Fruit fly (Drosophila melanogaster) whole organism, embryonic: ENCODE measurements around the gene numb.

ENCODE experiments used
- Adf1 ChIP-seq: fragments of 200-800 bp; sonication (Bioruptor generic); IDR thresholded peaks from 2 replicates; pipeline ENCODE4 v1.3.6; 2022; ENCODE audit warnings: missing biosample characterization, missing genetic modification characterization
- Aef1 ChIP-seq: fragments of 200-800 bp; sonication (Bioruptor generic); IDR thresholded peaks from 3 replicates; pipeline ENCODE4 v1.3.6; 2022; ENCODE audit warnings: missing biosample characterization, missing genetic modification characterization
- Awh ChIP-seq: fragments of 200-800 bp; sonication (Bioruptor generic); IDR thresholded peaks from 2 replicates; pipeline ENCODE4, ENCODE4 v1.3.6; 2022; ENCODE audit warnings: missing biosample characterization, missing genetic modification characterization
- C15 ChIP-seq: fragments of 200-800 bp; sonication (Bioruptor generic); IDR thresholded peaks from 3 replicates; pipeline ENCODE4 v1.3.6; 2022; ENCODE audit warnings: missing biosample characterization, missing genetic modification characterization
- CG10274 ChIP-seq: fragments of 200-800 bp; sonication (Bioruptor generic); optimal IDR thresholded peaks from 3 replicates; lab custom pipeline; 2017; ENCODE audit warnings: missing biosample characterization, mild to moderate bottlenecking, missing genetic modification characterization
- CG10565 ChIP-seq: fragments of 200-800 bp; sonication (Bioruptor generic); optimal IDR thresholded peaks from 3 replicates; lab custom pipeline; 2016; ENCODE audit warnings: missing biosample characterization, mild to moderate bottlenecking, missing genetic modification characterization
- CG12219 ChIP-seq: fragments of 200-800 bp; sonication (Bioruptor generic); optimal IDR thresholded peaks from 3 replicates; lab custom pipeline; 2018; ENCODE audit warnings: missing biosample characterization, mild to moderate bottlenecking, missing genetic modification characterization
- CG12659 ChIP-seq: fragments of 200-800 bp; sonication (Bioruptor generic); optimal IDR thresholded peaks from 3 replicates; lab custom pipeline; 2017; ENCODE audit warnings: mild to moderate bottlenecking, missing biosample characterization, missing genetic modification reagents, missing genetic modification characterization
- CG13624 ChIP-seq: fragments of 200-800 bp; sonication (Bioruptor generic); optimal IDR thresholded peaks from 2 replicates; lab custom pipeline; 2016; ENCODE audit warnings: missing biosample characterization, missing genetic modification characterization
- CG15073 ChIP-seq: fragments of 200-800 bp; sonication (Bioruptor generic); optimal IDR thresholded peaks from 2 replicates; lab custom pipeline; 2016; ENCODE audit warnings: missing biosample characterization, missing genetic modification characterization
- CG15269 ChIP-seq: fragments of 200-800 bp; sonication (Bioruptor generic); optimal IDR thresholded peaks from 2 replicates; lab custom pipeline; 2018; ENCODE audit warnings: missing biosample characterization, mild to moderate bottlenecking, missing genetic modification characterization, moderate library complexity
- CG1603 ChIP-seq: fragments of 200-800 bp; sonication (Bioruptor generic); optimal IDR thresholded peaks from 2 replicates; lab custom pipeline; 2019; ENCODE audit warnings: missing biosample characterization, mild to moderate bottlenecking, missing genetic modification characterization, moderate library complexity
- CG16863 ChIP-seq: fragments of 200-800 bp; sonication (Bioruptor generic); optimal IDR thresholded peaks from 3 replicates; lab custom pipeline; 2016; ENCODE audit warnings: missing biosample characterization, missing genetic modification characterization
- CG18599 ChIP-seq: fragments of 200-800 bp; sonication (Bioruptor generic); optimal IDR thresholded peaks from 3 replicates; lab custom pipeline; 2017; ENCODE audit warnings: missing biosample characterization, missing genetic modification characterization, mild to moderate bottlenecking, moderate library complexity, missing genetic modification reagents
- CG2678 ChIP-seq: fragments of 200-800 bp; sonication (Bioruptor generic); optimal IDR thresholded peaks from 3 replicates; lab custom pipeline; 2019; ENCODE audit warnings: missing biosample characterization, mild to moderate bottlenecking, missing genetic modification characterization, moderate library complexity
- CG31441 ChIP-seq: fragments of 200-800 bp; sonication (Bioruptor generic); IDR thresholded peaks from 2 replicates; pipeline ENCODE4 v1.3.6; 2022; ENCODE audit warnings: missing biosample characterization, missing genetic modification characterization
- CG3281 ChIP-seq: fragments of 200-800 bp; sonication (Bioruptor generic); optimal IDR thresholded peaks from 3 replicates; lab custom pipeline; 2017; ENCODE audit warnings: missing biosample characterization, mild to moderate bottlenecking, missing genetic modification characterization
- CG4424 ChIP-seq: fragments of 200-800 bp; sonication (Bioruptor generic); optimal IDR thresholded peaks from 3 replicates; lab custom pipeline; 2016; ENCODE audit warnings: missing biosample characterization, missing genetic modification characterization
- CG4617 ChIP-seq: fragments of 200-800 bp; sonication (Bioruptor generic); optimal IDR thresholded peaks from 3 replicates; lab custom pipeline; 2016; ENCODE audit warnings: missing biosample characterization, missing genetic modification characterization, borderline replicate concordance
- CG4730 ChIP-seq: fragments of 200-800 bp; sonication (Bioruptor generic); IDR thresholded peaks from 2 replicates; pipeline ENCODE4 v1.3.6; 2022; ENCODE audit warnings: missing biosample characterization, missing genetic modification characterization
- CG6654 ChIP-seq: fragments of 200-800 bp; sonication (Bioruptor generic); optimal IDR thresholded peaks from 2 replicates; lab custom pipeline; 2017; ENCODE audit warnings: missing biosample characterization, mild to moderate bottlenecking, missing genetic modification characterization
- CG7745 ChIP-seq: fragments of 200-800 bp; sonication (Bioruptor generic); optimal IDR thresholded peaks from 2 replicates; lab custom pipeline; 2018; ENCODE audit warnings: missing biosample characterization, mild to moderate bottlenecking, missing genetic modification characterization, moderate library complexity
- CG8478 ChIP-seq: fragments of >200 bp; optimal IDR thresholded peaks from 2 replicates; lab custom pipeline; 2018
- CG8924 ChIP-seq: fragments of 200-800 bp; optimal IDR thresholded peaks from 3 replicates; lab custom pipeline; 2019; ENCODE audit warnings: missing biosample characterization, mild to moderate bottlenecking, missing genetic modification characterization, moderate library complexity
- CG9609 ChIP-seq: fragments of 200-800 bp; sonication (Bioruptor generic); optimal IDR thresholded peaks from 3 replicates; lab custom pipeline; 2016; ENCODE audit warnings: missing biosample characterization, missing genetic modification characterization
- HLH4C ChIP-seq: fragments of 200-800 bp; sonication (Bioruptor generic); IDR thresholded peaks from 3 replicates; pipeline ENCODE4 v1.3.6; 2022; ENCODE audit warnings: missing biosample characterization, missing genetic modification characterization; ENCODE audit not compliant: partially characterized antibody
- Hsf ChIP-seq: fragments of 200-800 bp; sonication (Bioruptor generic); optimal IDR thresholded peaks from 3 replicates; lab custom pipeline; 2016; ENCODE audit warnings: missing biosample characterization, missing genetic modification characterization
- Med ChIP-seq: fragments of 200-800 bp; sonication (Bioruptor generic); peaks from one replicate; lab custom pipeline; 2016; ENCODE audit warnings: missing biosample characterization, missing genetic modification characterization, mild to moderate bottlenecking, inconsistent platforms, moderate library complexity
- Nf-YA ChIP-seq: fragments of 200-800 bp; sonication (Bioruptor generic); IDR thresholded peaks from 2 replicates; pipeline ENCODE4 v1.3.6; 2022; ENCODE audit warnings: missing biosample characterization, missing genetic modification characterization
- Sin3A ChIP-seq: fragments of >200 bp; optimal IDR thresholded peaks from 2 replicates; lab custom pipeline; 2018
- Sry-δ ChIP-seq: fragments of 200-800 bp; sonication (Bioruptor generic); optimal IDR thresholded peaks from 2 replicates; lab custom pipeline; 2016; ENCODE audit warnings: missing biosample characterization, missing genetic modification characterization
- al ChIP-seq: fragments of 200-800 bp; sonication (Bioruptor generic); IDR thresholded peaks from 2 replicates; pipeline ENCODE4 v1.3.6; 2022; ENCODE audit warnings: missing biosample characterization, missing genetic modification characterization
- aop ChIP-seq: fragments of 200-800 bp; sonication (Bioruptor generic); IDR thresholded peaks from 2 replicates; pipeline ENCODE4 v1.3.6; 2022; ENCODE audit warnings: missing biosample characterization, missing genetic modification characterization
- bowl ChIP-seq: fragments of 200-800 bp; sonication (Bioruptor generic); IDR thresholded peaks from 2 replicates; pipeline ENCODE4 v1.3.6; 2022; ENCODE audit warnings: missing biosample characterization, missing genetic modification characterization
- crc ChIP-seq: fragments of 200-800 bp; sonication (Bioruptor generic); optimal IDR thresholded peaks from 2 replicates; lab custom pipeline; 2016; ENCODE audit warnings: missing biosample characterization, missing genetic modification characterization
- knrl ChIP-seq: fragments of 200-800 bp; sonication (Bioruptor generic); IDR thresholded peaks from 3 replicates; pipeline ENCODE4 v1.3.6; 2022; ENCODE audit warnings: missing biosample characterization, missing genetic modification characterization; ENCODE audit not compliant: partially characterized antibody
- nom ChIP-seq: fragments of 200-800 bp; sonication (Bioruptor generic); optimal IDR thresholded peaks from 2 replicates; lab custom pipeline; 2017; ENCODE audit warnings: missing biosample characterization, missing genetic modification characterization, mild to moderate bottlenecking, moderate library complexity, missing genetic modification reagents
- otp ChIP-seq: fragments of 200-800 bp; sonication (Bioruptor generic); IDR thresholded peaks from 3 replicates; pipeline ENCODE4, ENCODE4 v1.3.6; 2022; ENCODE audit warnings: missing biosample characterization, missing genetic modification characterization
- pb ChIP-seq: fragments of 200-800 bp; sonication (Bioruptor generic); optimal IDR thresholded peaks from 3 replicates; lab custom pipeline; 2016; ENCODE audit warnings: missing biosample characterization, missing genetic modification characterization
- pnt ChIP-seq: fragments of 200-800 bp; sonication (Bioruptor generic); optimal IDR thresholded peaks from 3 replicates; lab custom pipeline; 2016; ENCODE audit warnings: missing biosample characterization, missing genetic modification characterization
- ro ChIP-seq: fragments of 200-800 bp; sonication (Bioruptor generic); IDR thresholded peaks from 2 replicates; pipeline ENCODE4 v1.3.6; 2022; ENCODE audit warnings: missing biosample characterization, missing genetic modification characterization
- schlank ChIP-seq: fragments of 200-800 bp; sonication (Bioruptor generic); optimal IDR thresholded peaks from 2 replicates; lab custom pipeline; 2018; ENCODE audit warnings: missing biosample characterization, mild to moderate bottlenecking, missing genetic modification characterization
- sd ChIP-seq: fragments of 200-800 bp; sonication (Bioruptor generic); optimal IDR thresholded peaks from 3 replicates; lab custom pipeline; 2018; ENCODE audit warnings: missing biosample characterization, mild to moderate bottlenecking, missing genetic modification characterization, moderate library complexity
- sens-2 ChIP-seq: fragments of 200-800 bp; sonication (Bioruptor generic); IDR thresholded peaks from 2 replicates; pipeline ENCODE4 v1.3.6; 2022; ENCODE audit warnings: missing biosample characterization, missing genetic modification characterization
- seq ChIP-seq: fragments of 200-800 bp; sonication (Bioruptor generic); IDR thresholded peaks from 2 replicates; pipeline ENCODE4 v1.3.6; 2022; ENCODE audit warnings: missing biosample characterization, missing genetic modification characterization
- so ChIP-seq: fragments of 200-800 bp; sonication (Bioruptor generic); IDR thresholded peaks from 3 replicates; pipeline ENCODE4 v1.3.6; 2022; ENCODE audit warnings: missing biosample characterization, missing genetic modification characterization
- sr ChIP-seq: fragments of 200-800 bp; sonication (Bioruptor generic); IDR thresholded peaks from 3 replicates; pipeline ENCODE4 v1.3.6; 2022; ENCODE audit warnings: missing biosample characterization, missing genetic modification characterization
- tgo ChIP-seq: fragments of 200-800 bp; sonication (Bioruptor generic); IDR thresholded peaks from 3 replicates; pipeline ENCODE4 v1.3.6; 2022; ENCODE audit warnings: missing biosample characterization, missing genetic modification characterization
- unc-4 ChIP-seq: fragments of 200-800 bp; sonication (Bioruptor generic); IDR thresholded peaks from 2 replicates; pipeline ENCODE4 v1.3.6; 2022; ENCODE audit warnings: missing biosample characterization, missing genetic modification characterization; ENCODE audit not compliant: partially characterized antibody
- zen2 ChIP-seq: fragments of 200-800 bp; sonication (Bioruptor generic); IDR thresholded peaks from 3 replicates; pipeline ENCODE4 v1.3.6; 2022; ENCODE audit warnings: missing biosample characterization, missing genetic modification characterization; ENCODE audit not compliant: partially characterized antibody

Gene numb

DNA sequence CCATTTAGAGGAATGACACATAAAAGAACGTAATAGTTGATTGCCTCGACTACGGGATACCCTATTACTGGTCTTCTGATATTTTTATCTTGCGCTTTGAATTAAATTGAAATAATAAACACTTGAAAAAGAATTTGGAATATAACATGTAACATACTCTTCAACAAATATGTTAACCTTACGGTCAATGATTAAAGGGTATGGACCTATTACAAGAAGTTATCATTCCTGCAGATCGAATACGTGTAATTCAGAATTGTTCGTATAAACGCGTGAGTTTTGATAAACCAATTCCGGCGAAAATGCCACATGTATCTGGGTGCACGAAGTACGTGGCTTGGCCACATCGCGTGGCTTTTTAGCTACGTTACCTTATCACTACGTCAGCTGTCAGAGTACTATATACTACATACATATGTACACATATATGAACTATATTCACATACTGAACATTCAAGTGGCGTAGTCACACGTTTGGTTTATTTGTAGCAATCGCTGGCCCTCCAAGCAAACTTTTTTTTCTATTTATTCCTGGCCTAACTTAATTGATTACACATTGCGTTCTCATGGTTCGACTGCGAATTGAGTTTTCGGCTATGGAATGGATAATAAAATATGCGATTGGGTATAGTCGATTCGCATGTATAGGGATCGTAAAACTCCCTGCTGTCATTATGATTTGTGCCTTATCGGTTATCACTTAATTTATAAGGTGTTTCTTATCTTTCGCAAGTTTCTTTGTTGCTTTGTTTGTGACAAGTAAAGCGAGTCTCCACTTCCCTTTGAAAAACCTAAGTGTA lies 61.1 kb downstream of the numb start (continued):
- TF ChIP-seq CG6654 (peak; percentile 17), Nf-YA (GFP tag; lab: Robert Waterston, UW) (no peak), aop (GFP tag; lab: Robert Waterston, UW) (no peak), Sin3A (lab: Kevin White, UChicago) (no peak), Awh (GFP tag; lab: Robert Waterston, UW) (peak; percentile 69), otp (GFP tag; lab: Robert Waterston, UW) (peak; percentile 53; the same call in 1 of the 3 replicates), Adf1 (GFP tag; lab: Robert Waterston, UW) (peak; percentile 24; the same call in 1 of the 2 replicates), bowl (no peak), Med (GFP tag; lab: Kevin White, UChicago) (peak; percentile 91), CG10274 (GFP tag; lab: Kevin White, UChicago) (peak; percentile 37), CG15269 (tag; lab: Kevin White, UChicago) (peak; percentile 32), CG9609 (GFP tag; lab: Kevin White, UChicago) (peak; percentile 30), pnt (GFP tag; lab: Kevin White, UChicago) (peak; percentile 23), CG8924 (tag; lab: Kevin White, UChicago) (peak; percentile 44), crc (GFP tag; lab: Kevin White, UChicago) (peak; percentile 63), Aef1 (GFP tag; lab: Robert Waterston, UW) (peak; percentile 56), CG10565 (GFP tag; lab: Kevin White, UChicago) (no peak), CG8478 (lab: Kevin White, UChicago) (no peak), CG12219 (GFP tag; lab: Kevin White, UChicago) (peak; percentile 63), Sry-δ (GFP tag; lab: Kevin White, UChicago) (peak; percentile 30), CG7745 (tag; lab: Kevin White, UChicago) (no peak), so (GFP tag; lab: Robert Waterston, UW) (peak; percentile 62; the same call in 1 of the 3 replicates), pb (GFP tag; lab: Kevin White, UChicago) (no peak), unc-4 (GFP tag; lab: Robert Waterston, UW) (no peak), CG15073 (no peak), schlank (tag; lab: Kevin White, UChicago) (no peak), sens-2 (no peak), seq (GFP tag; lab: Robert Waterston, UW) (0 out of 2 replicates have a peak, but pooled peaks have one; percentile 40), CG4730 (GFP tag; lab: Robert Waterston, UW) (peak; percentile 62), C15 (GFP tag; lab: Robert Waterston, UW) (no peak), CG3281 (GFP tag; lab: Kevin White, UChicago) (peak; percentile 74), CG2678 (tag; lab: Kevin White, UChicago) (peak; percentile 78), CG12659 (GFP tag; lab: Kevin White, UChicago) (peak; percentile 28), CG31441 (GFP tag; lab: Robert Waterston, UW) (peak; percentile 70), knrl (GFP tag; lab: Robert Waterston, UW) (no peak), nom (no peak), ro (peak; percentile 24; the same call in 1 of the 2 replicates), zen2 (GFP tag; lab: Robert Waterston, UW) (no peak), sd (tag; lab: Kevin White, UChicago) (peak; percentile 62), CG4617 (GFP tag; lab: Kevin White, UChicago) (no peak), Hsf (peak; percentile 63), sr (GFP tag; lab: Robert Waterston, UW) (no peak), CG4424 (GFP tag; lab: Kevin White, UChicago) (peak; percentile 67), CG16863 (GFP tag; lab: Kevin White, UChicago) (no peak), CG13624 (peak; percentile 82), al (peak; percentile 39; the same call in 1 of the 2 replicates), CG1603 (tag; lab: Kevin White, UChicago) (peak; percentile 67), HLH4C (GFP tag; lab: Robert Waterston, UW) (no peak), tgo (GFP tag; lab: Robert Waterston, UW) (peak; percentile 75), CG18599 (GFP tag; lab: Kevin White, UChicago) (peak; percentile 75)
